Worm (Caenorhabditis elegans): ENCODE measurements around the gene F22B8.7.

DNA sequence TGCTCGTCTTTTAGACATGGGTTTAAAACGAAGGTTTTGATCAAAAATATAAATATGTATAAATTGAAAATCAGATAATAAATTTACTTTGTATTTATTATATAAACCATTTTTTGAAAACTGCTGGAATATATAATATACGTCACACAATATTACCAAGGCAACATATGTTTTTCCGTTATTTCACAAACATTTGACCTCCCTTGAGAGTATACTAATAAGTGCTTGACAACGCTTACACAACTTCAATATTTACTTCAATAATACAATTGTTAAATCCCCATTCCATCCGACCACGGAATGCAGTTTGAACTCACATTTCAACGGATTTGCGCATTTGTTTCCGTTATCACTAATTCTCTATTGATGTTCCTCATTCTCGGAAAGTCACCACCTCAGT lies 46.9 kb upstream of the F22B8.7 start, which contains the start of gene str-198:
- TF ChIP-seq egl-44 (GFP tag; IDR thresholded peaks at IDR 0.05) (no peak), Y53G8AR.9 (GFP tag; conservative IDR thresholded peaks at IDR 0.05) (no peak), snpc-4 (GFP tag; optimal IDR thresholded peaks at IDR 0.05) (no peak), snpc-4 (tag; optimal IDR thresholded peaks at IDR 0.05) (no peak), egrh-3 (GFP tag; IDR thresholded peaks at IDR 0.05) (no peak), ets-4 (GFP tag; optimal IDR thresholded peaks at IDR 0.05) (no peak), unc-130 (GFP tag; optimal IDR thresholded peaks at IDR 0.05) (no peak), snpc-3.4 (tag; optimal IDR thresholded peaks at IDR 0.05) (no peak), Y67H2A.10 (GFP tag; conservative IDR thresholded peaks at IDR 0.05) (no peak)
